Worm (Caenorhabditis elegans) whole organism, dauer: Measurements from ENCODE around the gene msp-55.

Experiments used
- unc-62 ChIP-seq: sonication (generic microtip); optimal IDR thresholded peaks from 2 replicates; lab custom pipeline; 2017; ENCODE audit warnings: missing biosample characterization, missing genetic modification reagents, missing genetic modification characterization

Gene msp-55

DNA sequence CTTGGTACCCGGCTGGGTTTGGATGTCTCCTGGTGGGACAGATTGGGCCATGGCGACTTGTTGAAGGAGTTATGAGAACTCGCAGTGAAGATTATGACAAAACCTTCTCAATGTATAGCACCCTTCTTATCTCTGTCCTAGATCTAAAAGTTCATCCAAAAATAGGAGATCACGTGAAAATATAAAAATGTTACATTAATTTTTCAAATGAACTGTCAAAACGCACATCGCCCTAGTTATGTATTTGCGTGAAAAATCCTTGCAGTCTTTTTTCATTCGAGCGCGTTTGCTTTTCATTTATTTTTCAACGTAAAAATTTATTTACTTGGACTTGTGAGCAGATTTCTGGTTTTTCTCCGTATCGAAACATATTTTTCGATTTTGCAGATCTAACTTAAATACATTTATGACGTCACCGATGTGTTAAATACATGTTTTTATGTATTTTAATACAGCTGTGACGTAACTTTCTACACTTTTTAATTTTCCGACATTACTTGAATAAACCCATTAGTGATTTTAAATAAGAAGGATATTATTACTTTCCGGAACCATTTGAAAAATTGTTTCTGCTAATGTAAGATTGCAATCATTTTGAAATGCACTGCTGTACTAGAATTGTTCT lies at the start of gene msp-55:
Gene msp-55 (minus strand): TSS at position 51 of the 625 bp plus-strand sequence.
- TF ChIP-seq unc-62 (GFP tag; lab: Kevin White, UChicago) = no peak

DNA sequence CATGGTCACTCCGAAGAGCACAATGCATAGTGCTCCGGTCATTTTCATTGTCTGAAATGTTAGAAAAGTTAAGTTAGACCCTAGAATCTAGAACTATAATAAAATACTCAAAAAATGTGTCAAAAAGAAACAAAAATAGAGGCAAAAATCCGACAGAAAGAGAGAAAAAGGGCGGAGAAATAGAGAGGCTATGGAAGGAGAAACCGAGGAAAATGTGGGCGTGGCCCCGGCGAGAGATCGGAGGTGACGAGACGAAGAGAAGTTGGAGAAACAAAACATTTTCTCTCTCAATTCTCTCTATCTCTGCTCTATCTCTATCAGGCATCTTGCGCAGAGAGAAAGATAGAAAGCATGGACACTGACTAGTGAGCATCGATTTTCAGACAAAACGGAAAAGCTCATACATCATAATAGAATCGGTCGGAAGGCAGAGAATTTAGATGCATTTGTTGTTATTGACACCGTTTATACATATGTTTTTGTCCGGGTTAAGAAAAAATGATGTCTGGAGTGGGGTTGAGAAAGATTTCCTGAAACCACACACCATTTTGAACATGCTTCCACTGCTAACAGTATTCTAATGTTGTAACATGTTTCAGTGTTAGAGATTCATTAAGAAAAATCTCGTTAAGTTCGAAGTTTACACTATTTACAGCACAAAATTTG lies 47.5 kb upstream of the msp-55 start, which contains the start of gene C02B10.3:
Gene C02B10.3 (minus strand): TSS at position 51 of the 666 bp plus-strand sequence.
- TF ChIP-seq unc-62 (GFP tag; lab: Kevin White, UChicago) = no peak

DNA sequence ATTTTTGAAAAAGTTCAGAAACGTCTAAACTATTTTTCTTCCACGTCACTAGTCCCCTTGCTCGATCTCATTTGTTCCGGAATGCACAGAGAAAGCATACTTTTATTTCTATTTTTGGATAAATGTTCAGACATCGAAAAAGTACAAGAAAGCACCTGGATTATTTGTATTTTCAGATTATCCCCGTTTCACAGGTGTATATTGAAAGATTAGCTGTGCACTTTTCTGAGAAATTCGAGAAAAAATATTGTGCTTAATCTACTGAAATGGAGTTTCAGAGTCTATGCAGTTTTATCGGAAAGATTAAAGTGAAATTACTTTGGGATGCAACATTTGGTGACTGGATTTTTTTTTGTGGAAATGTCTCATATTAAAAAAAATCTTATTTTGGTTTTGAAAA lies 46.1 kb upstream of the msp-55 start:
- TF ChIP-seq unc-62 (GFP tag; lab: Kevin White, UChicago) = no peak

DNA sequence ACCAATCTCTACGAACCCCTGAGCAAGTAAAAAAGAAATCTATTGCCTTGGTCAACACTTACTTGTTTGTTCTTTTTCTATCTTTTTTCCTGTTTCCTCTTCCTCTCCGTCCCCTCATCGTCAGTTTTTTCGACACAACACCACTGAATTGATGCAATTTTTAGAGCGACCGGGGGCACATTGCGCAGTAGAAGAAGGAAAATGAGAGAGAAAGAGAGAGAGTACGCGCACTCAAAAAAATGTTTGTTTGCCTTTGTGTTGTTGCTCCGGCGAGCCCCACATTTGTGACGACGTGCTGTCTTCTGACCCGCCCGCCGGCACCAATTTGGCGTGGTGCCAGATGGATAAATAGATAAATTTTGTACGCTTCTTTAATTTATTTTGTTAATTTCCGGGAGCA lies 44.3 kb upstream of the msp-55 start:
- no peak for TF ChIP-seq unc-62 (GFP tag; lab: Kevin White, UChicago)

DNA sequence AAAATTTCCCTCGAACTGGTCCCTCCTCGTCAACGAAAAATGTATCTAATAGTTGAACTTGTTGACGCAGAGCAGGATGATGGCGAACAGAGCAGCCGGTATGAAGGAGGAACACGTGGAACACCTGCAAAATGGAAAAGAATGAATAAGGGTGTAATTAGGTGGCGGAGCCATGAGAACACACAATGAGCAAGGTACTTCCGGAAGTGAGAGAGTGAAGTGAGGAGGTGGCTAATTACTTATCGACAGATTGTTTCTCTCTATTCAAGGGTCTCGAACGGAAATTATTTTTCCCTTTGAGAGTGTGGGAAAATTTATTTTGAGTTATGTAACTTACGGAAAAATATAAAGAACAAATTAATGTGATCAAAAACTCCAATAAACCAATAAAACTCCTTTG lies 37.6 kb upstream of the msp-55 start:
- no peak for TF ChIP-seq unc-62 (GFP tag; lab: Kevin White, UChicago)

DNA sequence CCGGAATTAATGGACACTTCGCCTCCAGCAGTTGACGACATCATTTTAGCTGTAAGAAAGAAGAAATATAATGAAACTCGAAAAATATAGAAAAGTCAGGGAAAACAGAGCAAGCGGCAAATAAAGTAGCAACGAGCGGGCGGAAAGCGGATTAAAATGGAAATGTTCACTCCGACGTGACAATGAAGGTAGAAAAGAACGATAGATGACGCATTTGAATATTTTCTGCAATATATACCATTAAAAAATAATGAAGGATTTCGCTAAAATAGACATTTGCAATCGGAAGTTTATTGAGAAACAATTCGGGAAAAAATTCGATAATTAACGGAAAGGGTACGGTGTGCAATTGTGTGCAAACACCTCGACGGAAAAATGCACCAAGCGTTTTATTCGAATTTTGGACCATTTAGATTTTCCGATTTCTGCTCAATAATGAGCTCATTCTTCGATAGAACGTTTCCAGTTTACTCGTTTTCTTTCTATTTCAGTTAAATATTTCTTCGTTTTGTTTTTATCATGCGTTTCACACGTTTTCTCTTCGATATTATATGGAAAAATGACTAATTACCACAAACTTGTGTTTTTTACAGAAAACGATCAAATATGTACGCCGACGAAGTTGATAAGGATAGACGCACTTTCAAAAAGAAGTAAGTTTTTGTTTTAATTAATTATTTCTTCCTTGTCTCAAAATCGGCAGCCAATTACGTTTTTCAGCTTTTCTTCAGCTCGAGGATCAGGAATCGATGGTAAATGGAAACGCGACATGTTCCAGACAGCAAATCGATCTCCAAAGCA lies 35.4 kb upstream of the msp-55 start, which contains the start of the genes snpn-1 and C02B10.4:
Gene snpn-1 (minus strand): TSS at position 51 of the 801 bp plus-strand sequence.
Gene C02B10.4 (plus strand): TSS at position 594 of the 801 bp plus-strand sequence.
- no peak for TF ChIP-seq unc-62 (GFP tag; lab: Kevin White, UChicago)

DNA sequence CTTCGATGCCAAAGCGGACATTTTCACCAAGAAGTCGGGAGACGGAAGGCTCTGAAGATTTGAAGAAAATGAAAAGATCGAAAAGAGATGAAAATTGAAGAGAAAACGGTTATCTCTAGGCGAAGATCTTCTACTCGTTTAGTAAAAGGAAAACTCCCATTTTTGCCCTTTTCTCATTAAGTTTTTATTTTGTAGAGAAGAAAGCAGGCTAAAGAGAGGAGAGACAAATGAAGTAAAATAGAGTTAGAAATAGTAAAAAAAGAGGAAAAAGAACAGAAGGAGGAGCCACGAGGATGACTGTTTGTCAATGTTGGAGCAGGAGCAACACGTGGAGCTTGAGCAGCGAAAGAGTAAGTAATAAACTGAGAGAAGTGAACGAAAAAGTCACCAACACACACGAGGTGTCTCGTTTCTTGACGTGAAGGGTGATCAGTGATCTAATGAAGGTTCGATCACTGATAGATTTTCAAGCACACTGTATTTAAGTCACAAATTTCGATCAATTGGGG lies 33.1 kb upstream of the msp-55 start, which contains the start of gene ivd-1:
Gene ivd-1 (minus strand): TSS at position 51 of the 509 bp plus-strand sequence.
- no peak for TF ChIP-seq unc-62 (GFP tag; lab: Kevin White, UChicago)

DNA sequence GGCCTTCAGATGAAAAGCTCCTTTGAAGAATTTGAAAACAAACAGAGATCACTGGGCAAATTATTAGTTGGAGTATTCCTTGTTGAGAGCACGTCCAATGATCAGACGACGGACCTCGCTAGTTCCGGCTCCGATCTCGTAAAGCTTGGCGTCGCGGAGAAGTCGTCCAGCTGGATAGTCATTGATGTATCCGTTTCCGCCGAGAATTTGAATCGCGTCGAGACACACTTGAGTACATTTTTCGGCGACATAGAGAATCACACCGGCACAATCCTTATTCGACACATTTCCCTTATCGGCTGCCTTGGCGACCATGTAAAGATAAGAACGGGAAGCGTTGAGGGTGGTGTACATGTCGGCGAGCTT lies 31.1 kb upstream of the msp-55 start:
- TF ChIP-seq unc-62 (GFP tag; lab: Kevin White, UChicago) = no peak

DNA sequence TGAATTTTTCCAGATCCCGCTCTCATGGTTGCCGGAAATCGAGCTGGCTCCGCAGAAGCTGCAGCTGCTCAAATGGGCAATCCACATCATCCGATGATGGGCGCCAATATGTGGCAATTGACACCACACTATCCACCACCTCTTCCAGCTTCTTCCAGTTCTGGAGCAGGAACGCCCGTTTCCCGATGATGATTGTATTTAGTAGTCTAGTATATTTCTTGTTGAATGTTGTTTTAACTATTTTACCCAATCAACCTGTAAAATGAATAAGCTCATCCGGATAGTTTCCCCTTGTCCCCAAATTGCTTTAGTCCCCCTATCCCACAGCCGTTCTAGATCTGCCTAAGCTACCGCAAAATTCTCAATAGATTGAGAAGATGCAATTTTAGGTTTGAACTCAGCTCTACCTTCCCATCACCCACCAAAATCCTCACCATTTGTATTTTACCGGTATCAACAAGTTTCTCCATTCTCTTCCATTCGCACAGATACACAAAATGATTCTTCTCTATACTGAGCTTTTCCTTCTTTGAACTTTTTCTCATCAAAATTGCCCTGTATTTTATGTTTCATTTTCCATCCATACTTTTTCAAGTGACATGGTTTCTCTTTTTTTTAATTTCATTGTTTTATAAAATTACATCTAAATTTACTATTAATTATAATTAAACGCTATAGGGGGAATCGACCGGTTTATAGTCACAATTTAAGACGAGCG lies 30.6 kb upstream of the msp-55 start:
- TF ChIP-seq unc-62 (GFP tag; lab: Kevin White, UChicago) = no peak

DNA sequence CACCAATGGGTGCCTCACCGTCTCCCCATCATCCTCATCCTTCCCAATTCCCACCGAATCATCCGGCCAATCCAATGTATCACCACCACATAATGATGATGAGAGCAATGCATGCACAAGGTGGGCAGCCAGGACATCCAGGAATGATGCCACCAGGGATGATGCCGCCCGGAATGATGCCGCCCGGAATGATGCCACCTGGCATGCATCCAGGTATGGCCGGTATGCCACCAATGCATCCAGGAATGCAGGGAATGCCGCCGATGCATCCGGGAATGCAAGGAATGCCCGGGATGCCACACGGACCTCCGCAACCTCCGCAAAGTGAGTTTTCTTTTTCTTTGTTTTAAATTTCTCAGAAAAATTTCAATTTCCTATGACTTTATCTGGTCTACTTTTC lies 30.0 kb upstream of the msp-55 start:
- no peak for TF ChIP-seq unc-62 (GFP tag; lab: Kevin White, UChicago)

DNA sequence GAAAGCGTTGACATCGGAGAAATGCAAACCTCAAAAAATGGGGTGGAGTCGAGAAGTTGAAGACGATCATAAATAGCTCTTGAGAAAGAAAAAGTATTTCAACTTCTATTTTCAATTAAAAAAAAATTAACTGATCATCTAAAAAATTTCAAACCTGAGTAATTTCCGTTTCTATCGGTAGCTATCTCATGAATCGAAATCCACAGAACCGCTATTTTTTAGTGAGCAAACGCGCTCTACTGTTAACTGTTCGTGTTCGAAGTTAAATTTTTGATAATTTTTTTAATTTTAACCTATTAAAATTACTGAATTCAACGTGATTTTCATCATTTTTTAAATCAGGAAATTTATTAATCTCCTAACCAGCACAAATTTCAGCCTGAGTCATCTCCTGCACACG lies 28.0 kb upstream of the msp-55 start:
- TF ChIP-seq unc-62 (GFP tag; lab: Kevin White, UChicago) = no peak

DNA sequence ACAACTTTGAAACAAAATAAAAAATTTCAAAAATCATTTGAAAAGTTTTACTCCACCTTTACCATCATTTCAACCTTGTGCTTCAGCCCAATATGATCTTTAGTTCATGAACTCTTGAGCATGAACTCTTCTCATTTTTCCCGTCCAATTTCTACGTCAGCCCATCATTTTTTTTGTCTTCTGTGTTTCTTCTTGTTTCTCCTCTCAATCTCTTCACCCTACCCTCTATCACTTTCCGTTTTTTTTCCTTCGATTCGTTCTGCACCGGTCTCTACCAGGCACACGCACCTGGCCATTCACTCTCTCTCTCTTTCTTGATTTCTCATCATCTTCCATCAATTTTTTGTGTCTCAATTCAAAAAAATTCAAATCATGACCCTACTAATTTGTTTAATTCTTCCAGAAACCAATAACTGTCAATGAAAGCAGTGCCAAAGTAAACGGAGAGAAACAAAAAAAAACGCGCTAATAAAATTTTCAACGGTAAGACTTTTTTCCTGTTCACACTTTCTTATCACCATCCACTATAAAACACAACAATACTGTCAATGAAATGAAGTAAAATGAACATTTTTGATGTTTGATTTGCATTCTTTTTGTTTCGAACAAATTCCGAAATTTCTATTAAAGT lies 27.2 kb upstream of the msp-55 start, which contains the start of gene pygo-1:
Gene pygo-1 (plus strand): TSS at position 404 of the 631 bp plus-strand sequence.
- TF ChIP-seq unc-62 (GFP tag; lab: Kevin White, UChicago) = no peak

DNA sequence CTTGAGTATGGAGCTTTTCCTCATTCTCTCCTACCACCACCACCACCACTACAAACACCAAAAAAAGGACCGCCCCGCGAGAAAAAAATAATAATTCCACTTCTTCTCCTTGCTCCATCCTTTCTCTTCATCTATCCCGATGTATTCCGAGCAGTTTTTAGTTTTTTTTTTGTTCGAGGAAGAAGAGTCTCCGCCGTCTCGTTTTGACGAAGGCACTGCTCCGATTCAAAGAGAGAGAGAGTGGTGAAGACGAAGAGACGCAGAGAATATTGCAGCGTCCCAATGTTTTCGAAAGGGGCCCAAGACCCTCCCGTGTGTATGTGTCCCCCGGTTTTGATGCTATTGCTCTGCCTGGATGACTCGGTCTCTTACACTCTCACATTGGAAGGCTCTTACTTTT lies 25.3 kb upstream of the msp-55 start:
- TF ChIP-seq unc-62 (GFP tag; lab: Kevin White, UChicago) = no peak

DNA sequence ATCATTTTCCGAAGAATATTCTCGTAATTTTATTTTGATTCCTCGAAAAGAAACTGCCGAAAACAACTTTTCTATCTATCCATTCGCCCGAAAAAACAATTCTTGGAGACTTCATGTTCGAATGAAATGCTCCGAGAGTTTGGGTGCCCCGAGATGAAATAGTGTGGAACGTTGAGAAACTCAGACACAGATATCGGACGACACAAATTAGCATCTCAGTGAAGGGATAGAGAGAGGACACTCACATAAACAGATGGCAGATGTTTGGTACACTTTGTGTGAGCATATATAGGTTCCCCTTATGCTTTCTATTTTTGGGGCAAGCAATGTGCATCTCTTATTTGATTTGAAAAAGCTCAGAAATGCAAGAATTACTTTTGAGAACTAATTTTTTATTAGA lies 23.0 kb upstream of the msp-55 start:
- TF ChIP-seq unc-62 (GFP tag; lab: Kevin White, UChicago) = no peak

DNA sequence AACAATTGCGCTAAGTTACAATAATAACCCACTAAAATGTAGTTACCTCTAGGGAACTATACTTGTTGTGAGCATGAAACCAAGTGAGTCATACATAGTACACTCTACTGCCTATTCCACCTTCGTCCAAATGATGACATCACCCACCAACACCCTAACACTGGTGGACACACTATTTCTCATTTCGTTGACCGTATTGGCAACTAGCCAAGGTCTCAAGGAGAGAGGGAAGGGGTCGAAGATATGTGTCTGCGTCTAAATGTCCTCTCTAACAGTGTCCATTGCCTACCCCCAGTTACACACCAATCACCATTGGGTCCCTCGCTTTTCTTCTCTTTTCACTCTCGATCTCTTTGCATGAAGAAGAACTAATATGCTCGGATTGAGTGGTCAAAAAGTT lies 22.1 kb upstream of the msp-55 start:
- TF ChIP-seq unc-62 (GFP tag; lab: Kevin White, UChicago) = no peak
